Fruit fly (Drosophila melanogaster) whole organism, embryonic: ENCODE data around the gene CG15296.

Experiments used
- ATbp ChIP-seq: fragments of 200-800 bp; sonication (Bioruptor generic); optimal IDR thresholded peaks from 2 replicates; lab custom pipeline; 2017; ENCODE audit warnings: missing biosample characterization, mild to moderate bottlenecking, missing genetic modification characterization, missing genetic modification reagents
- CG10431 ChIP-seq: fragments of 200-800 bp; sonication (Bioruptor generic); optimal IDR thresholded peaks from 3 replicates; lab custom pipeline; 2018; ENCODE audit warnings: missing biosample characterization, mild to moderate bottlenecking, missing genetic modification characterization
- CG11723 ChIP-seq: fragments of 200-800 bp; sonication (Bioruptor generic); optimal IDR thresholded peaks from 2 replicates; lab custom pipeline; 2017; ENCODE audit warnings: missing biosample characterization, mild to moderate bottlenecking, missing genetic modification characterization
- CG12744 ChIP-seq: fragments of 200-800 bp; sonication (Bioruptor generic); optimal IDR thresholded peaks from 2 replicates; lab custom pipeline; 2016; ENCODE audit warnings: missing biosample characterization, missing genetic modification characterization
- CG13296 ChIP-seq: fragments of 200-800 bp; sonication (Bioruptor generic); optimal IDR thresholded peaks from 3 replicates; lab custom pipeline; 2018; ENCODE audit warnings: missing biosample characterization, mild to moderate bottlenecking, missing genetic modification characterization
- CG14014 ChIP-seq: fragments of 200-800 bp; sonication (Bioruptor generic); IDR thresholded peaks from 2 replicates; pipeline ENCODE4 v1.3.6; 2022; ENCODE audit warnings: missing biosample characterization, missing genetic modification characterization
- CG15601 ChIP-seq: fragments of 200-800 bp; sonication (Bioruptor generic); optimal IDR thresholded peaks from 3 replicates; lab custom pipeline; 2019; ENCODE audit warnings: missing biosample characterization, mild to moderate bottlenecking, missing genetic modification characterization, moderate library complexity
- CG15696 ChIP-seq: fragments of 200-800 bp; sonication (Bioruptor generic); optimal IDR thresholded peaks from 2 replicates; lab custom pipeline; 2019; ENCODE audit warnings: missing biosample characterization, mild to moderate bottlenecking, missing genetic modification characterization, moderate library complexity
- CG16779 ChIP-seq: fragments of 200-800 bp; sonication (Bioruptor generic); IDR thresholded peaks from 2 replicates; pipeline ENCODE4 v1.3.6; 2022; ENCODE audit warnings: missing biosample characterization, missing genetic modification characterization
- CG18599 ChIP-seq: fragments of 200-800 bp; sonication (Bioruptor generic); optimal IDR thresholded peaks from 3 replicates; lab custom pipeline; 2017; ENCODE audit warnings: missing biosample characterization, missing genetic modification characterization, mild to moderate bottlenecking, moderate library complexity, missing genetic modification reagents
- CG32772 ChIP-seq: fragments of 200-800 bp; sonication (Bioruptor generic); IDR thresholded peaks from 2 replicates; pipeline ENCODE4 v1.3.6; 2022; ENCODE audit warnings: missing biosample characterization, missing genetic modification characterization
- CG3281 ChIP-seq: fragments of 200-800 bp; sonication (Bioruptor generic); optimal IDR thresholded peaks from 3 replicates; lab custom pipeline; 2017; ENCODE audit warnings: missing biosample characterization, mild to moderate bottlenecking, missing genetic modification characterization
- CG3726 ChIP-seq: fragments of 200-800 bp; sonication (Bioruptor generic); IDR thresholded peaks from 3 replicates; pipeline ENCODE4, ENCODE4 v1.3.6; 2022; ENCODE audit warnings: missing biosample characterization, missing genetic modification characterization
- CG4328 ChIP-seq: fragments of 200-800 bp; sonication (Bioruptor generic); optimal IDR thresholded peaks from 3 replicates; lab custom pipeline; 2017; ENCODE audit warnings: missing biosample characterization, missing genetic modification reagents, missing genetic modification characterization
- CG4854 ChIP-seq: fragments of 200-800 bp; sonication (Bioruptor generic); optimal IDR thresholded peaks from 2 replicates; lab custom pipeline; 2016; ENCODE audit warnings: missing biosample characterization, missing genetic modification characterization, inconsistent platforms
- CG8359 ChIP-seq: fragments of 200-800 bp; sonication (Bioruptor generic); optimal IDR thresholded peaks from 2 replicates; lab custom pipeline; 2017; ENCODE audit warnings: missing biosample characterization, mild to moderate bottlenecking, missing genetic modification characterization, borderline replicate concordance
- CG9797 ChIP-seq: fragments of 200-800 bp; sonication (Bioruptor generic); optimal IDR thresholded peaks from 3 replicates; lab custom pipeline; 2018; ENCODE audit warnings: missing biosample characterization, mild to moderate bottlenecking, missing genetic modification characterization
- D19B ChIP-seq: fragments of 200-800 bp; sonication (Bioruptor generic); optimal IDR thresholded peaks from 2 replicates; lab custom pipeline; 2017; ENCODE audit warnings: missing biosample characterization, mild to moderate bottlenecking, missing genetic modification characterization
- Dek ChIP-seq: fragments of 200-800 bp; sonication (Bioruptor generic); optimal IDR thresholded peaks from 3 replicates; lab custom pipeline; 2019; ENCODE audit warnings: missing biosample characterization, mild to moderate bottlenecking, missing genetic modification characterization, moderate library complexity
- Doc2 ChIP-seq: fragments of 200-800 bp; sonication (Bioruptor generic); IDR thresholded peaks from 2 replicates; pipeline ENCODE4 v1.3.6; 2022; ENCODE audit warnings: missing biosample characterization, missing genetic modification characterization
- GATAe ChIP-seq: fragments of 200-800 bp; sonication (Bioruptor generic); conservative IDR thresholded peaks from 2 replicates; pipeline ENCODE4 v1.3.6; 2022; ENCODE audit warnings: missing biosample characterization, missing genetic modification characterization
- HLH3B ChIP-seq: fragments of 200-800 bp; sonication (Bioruptor generic); IDR thresholded peaks from 2 replicates; pipeline ENCODE4 v1.3.6; 2022; ENCODE audit warnings: missing biosample characterization, missing genetic modification characterization
- HLHmδ ChIP-seq: fragments of 200-800 bp; sonication (Bioruptor generic); optimal IDR thresholded peaks from 2 replicates; lab custom pipeline; 2018; ENCODE audit warnings: missing biosample characterization, mild to moderate bottlenecking, missing genetic modification characterization, moderate library complexity
- Scr ChIP-seq: fragments of 200-800 bp; sonication (Bioruptor generic); IDR thresholded peaks from 2 replicates; pipeline ENCODE4 v1.3.6; 2022; ENCODE audit warnings: missing biosample characterization, missing genetic modification characterization; ENCODE audit not compliant: partially characterized antibody
- Taf1 ChIP-seq: fragments of 200-800 bp; sonication (Bioruptor generic); IDR thresholded peaks from 2 replicates; pipeline ENCODE4 v1.3.6; 2022; ENCODE audit warnings: missing biosample characterization, missing genetic modification characterization
- Vsx1 ChIP-seq: fragments of 200-800 bp; sonication (Bioruptor generic); optimal IDR thresholded peaks from 2 replicates; lab custom pipeline; 2017; ENCODE audit warnings: missing biosample characterization, mild to moderate bottlenecking, missing genetic modification characterization, missing genetic modification reagents
- ara ChIP-seq: fragments of 200-800 bp; sonication (Bioruptor generic); IDR thresholded peaks from 2 replicates; pipeline ENCODE4 v1.3.6; 2022; ENCODE audit warnings: missing biosample characterization, missing genetic modification characterization
- ash1 ChIP-seq: fragments of 200-800 bp; sonication (Bioruptor generic); optimal IDR thresholded peaks from 2 replicates; lab custom pipeline; 2018; ENCODE audit warnings: missing biosample characterization, mild to moderate bottlenecking, missing genetic modification characterization
- ato ChIP-seq: fragments of 200-800 bp; sonication (Bioruptor generic); IDR thresholded peaks from 2 replicates; pipeline ENCODE4 v1.3.6; 2022; ENCODE audit warnings: missing biosample characterization, missing genetic modification characterization; ENCODE audit not compliant: partially characterized antibody
- bab2 ChIP-seq: fragments of 200-800 bp; sonication (Bioruptor generic); optimal IDR thresholded peaks from 2 replicates; lab custom pipeline; 2016; ENCODE audit warnings: missing biosample characterization, missing genetic modification characterization
- ci ChIP-seq: fragments of 200-800 bp; sonication (Bioruptor generic); IDR thresholded peaks from 3 replicates; pipeline ENCODE4 v1.3.6; 2022; ENCODE audit warnings: missing biosample characterization, missing genetic modification characterization
- croc ChIP-seq: fragments of 200-800 bp; sonication (Bioruptor generic); conservative IDR thresholded peaks from 3 replicates; pipeline ENCODE4 v1.3.6; 2022; ENCODE audit warnings: missing biosample characterization, missing genetic modification characterization
- crp ChIP-seq, 2 experiments: fragments of 200-800 bp; sonication (Bioruptor generic); optimal IDR thresholded peaks; 2 replicates in 1 of 2; 3 replicates in 1 of 2; lab custom pipeline; 2017; ENCODE audit warnings: missing biosample characterization in 2 of 2, missing genetic modification characterization in 2 of 2, mild to moderate bottlenecking in 1 of 2, moderate library complexity in 1 of 2
- emc ChIP-seq: fragments of 200-800 bp; sonication (Bioruptor generic); optimal IDR thresholded peaks from 2 replicates; lab custom pipeline; 2016; ENCODE audit warnings: missing biosample characterization, missing genetic modification characterization
- ems ChIP-seq: fragments of 200-800 bp; sonication (Bioruptor generic); optimal IDR thresholded peaks from 3 replicates; lab custom pipeline; 2016; ENCODE audit warnings: missing biosample characterization, missing genetic modification characterization
- eyg ChIP-seq: fragments of 200-800 bp; sonication (Bioruptor generic); optimal IDR thresholded peaks from 3 replicates; lab custom pipeline; 2016; ENCODE audit warnings: missing biosample characterization, missing genetic modification characterization
- fd102C ChIP-seq: fragments of 200-800 bp; sonication (Bioruptor generic); optimal IDR thresholded peaks from 2 replicates; lab custom pipeline; 2018; ENCODE audit warnings: missing biosample characterization, mild to moderate bottlenecking, missing genetic modification characterization, moderate library complexity
- fd3F ChIP-seq: fragments of 200-800 bp; sonication (Bioruptor generic); optimal IDR thresholded peaks from 2 replicates; lab custom pipeline; 2018; ENCODE audit warnings: missing biosample characterization, mild to moderate bottlenecking, missing genetic modification characterization, moderate library complexity
- fu2 ChIP-seq: fragments of 200-800 bp; sonication (Bioruptor generic); optimal IDR thresholded peaks from 2 replicates; lab custom pipeline; 2016; ENCODE audit warnings: missing biosample characterization, missing genetic modification characterization
- hth ChIP-seq: fragments of >200 bp; optimal IDR thresholded peaks from 2 replicates; lab custom pipeline; 2017; ENCODE audit warnings: inconsistent platforms
- kay ChIP-seq: fragments of 200-800 bp; sonication (Bioruptor generic); optimal IDR thresholded peaks from 2 replicates; lab custom pipeline; 2016; ENCODE audit warnings: missing biosample characterization, missing genetic modification characterization
- nmo ChIP-seq: fragments of 200-800 bp; sonication (Bioruptor generic); optimal IDR thresholded peaks from 2 replicates; lab custom pipeline; 2018; ENCODE audit warnings: missing biosample characterization, mild to moderate bottlenecking, missing genetic modification characterization, moderate library complexity
- prd ChIP-seq, 3 experiments: fragments of >200 bp in 2 of 3; fragments of 200-800 bp in 1 of 3; sonication (Bioruptor generic) in 1 of 3; optimal IDR thresholded peaks in 2 of 3; IDR thresholded peaks in 1 of 3; 2 replicates in 2 of 3; 3 replicates in 1 of 3; pipeline versions ENCODE4 v1.3.6 to Lab custom; 2017 to 2022; ENCODE audit warnings: missing biosample characterization in 1 of 3, missing genetic modification characterization in 1 of 3
- pzg ChIP-seq: fragments of 200-800 bp; sonication (Bioruptor generic); optimal IDR thresholded peaks from 3 replicates; lab custom pipeline; 2018; ENCODE audit warnings: missing biosample characterization, mild to moderate bottlenecking, missing genetic modification characterization, moderate library complexity
- so ChIP-seq: fragments of 200-800 bp; sonication (Bioruptor generic); IDR thresholded peaks from 3 replicates; pipeline ENCODE4 v1.3.6; 2022; ENCODE audit warnings: missing biosample characterization, missing genetic modification characterization
- ssp ChIP-seq: fragments of 200-800 bp; sonication (Bioruptor generic); IDR thresholded peaks from 2 replicates; pipeline ENCODE4 v1.3.6; 2022; ENCODE audit warnings: missing biosample characterization, missing genetic modification characterization
- tap ChIP-seq: fragments of 200-800 bp; optimal IDR thresholded peaks from 3 replicates; lab custom pipeline; 2019; ENCODE audit warnings: missing biosample characterization, mild to moderate bottlenecking, missing genetic modification characterization, moderate library complexity
- tgo ChIP-seq: fragments of 200-800 bp; sonication (Bioruptor generic); IDR thresholded peaks from 3 replicates; pipeline ENCODE4 v1.3.6; 2022; ENCODE audit warnings: missing biosample characterization, missing genetic modification characterization
- tx ChIP-seq: fragments of 200-800 bp; sonication (Bioruptor generic); optimal IDR thresholded peaks from 2 replicates; lab custom pipeline; 2016; ENCODE audit warnings: missing biosample characterization, missing genetic modification characterization

Gene CG15296

dm6 chrX:10600254-10600916 lies 34.0 kb upstream of the CG15296 start (continued):
- TF ChIP-seq CG8359 (no peak), CG18599 (peak; percentile 39), GATAe (GFP tag; lab: Robert Waterston, UW) (no peak), tap (tag; lab: Kevin White, UChicago) (peak; percentile 49), CG4328 (GFP tag; lab: Kevin White, UChicago) (no peak), Doc2 (GFP tag; lab: Robert Waterston, UW) (no peak), ems (GFP tag; lab: Kevin White, UChicago) (no peak), Dek (peak; percentile 9), CG14014 (GFP tag; lab: Robert Waterston, UW) (0 out of 2 replicates have a peak, but pooled peaks have one; percentile 44), CG13296 (GFP tag; lab: Kevin White, UChicago) (peak; percentile 21), so (GFP tag; lab: Robert Waterston, UW) (peak; percentile 35; the same call in 1 of the 3 replicates), fd3F (GFP tag; lab: Kevin White, UChicago) (peak; percentile 16), prd (optimal IDR thresholded peaks at IDR 0.05; lab: Kevin White, UChicago) (no peak), prd (GFP tag; IDR thresholded peaks at IDR 0.05; lab: Robert Waterston, UW) (peak; percentile 81), tgo (peak; percentile 74; the same call in 2 of the 3 replicates), kay (GFP tag; lab: Kevin White, UChicago) (no peak), croc (GFP tag; lab: Robert Waterston, UW) (peak; percentile 31; the same call in 2 of the 3 replicates), CG15696 (no peak), emc (GFP tag; lab: Kevin White, UChicago) (no peak), CG32772 (GFP tag; lab: Robert Waterston, UW) (peak; percentile 49; the same call in 1 of the 2 replicates), CG10431 (GFP tag; lab: Kevin White, UChicago) (no peak), pzg (GFP tag; lab: Kevin White, UChicago) (peak; percentile 4), HLHmδ (GFP tag; lab: Kevin White, UChicago) (no peak), D19B (no peak), CG15601 (tag; lab: Kevin White, UChicago) (no peak), ara (GFP tag; lab: Robert Waterston, UW) (peak; percentile 43; the same call in 1 of the 2 replicates), CG9797 (GFP tag; lab: Kevin White, UChicago) (no peak), eyg (no peak), ato (no peak), fu2 (peak; percentile 15), ash1 (GFP tag; lab: Kevin White, UChicago) (no peak), Vsx1 (GFP tag; lab: Kevin White, UChicago) (no peak), ci (GFP tag; lab: Robert Waterston, UW) (peak; percentile 82), hth (lab: Kevin White, UChicago) (no peak), bab2 (peak; percentile 32), fd102C (GFP tag; lab: Kevin White, UChicago) (no peak), tx (GFP tag; lab: Kevin White, UChicago) (no peak), HLH3B (peak; percentile 62), crp (GFP tag; optimal IDR thresholded peaks at IDR 0.05; lab: Kevin White, UChicago) (no peak), nmo (GFP tag; lab: Kevin White, UChicago) (peak; percentile 39), CG11723 (GFP tag; lab: Kevin White, UChicago) (no peak), Taf1 (peak; percentile 29; the same call in 1 of the 2 replicates), CG16779 (GFP tag; lab: Robert Waterston, UW) (no peak; the same call in 1 of the 2 replicates), Scr (no peak), CG12744 (GFP tag; lab: Kevin White, UChicago) (no peak), ssp (peak; percentile 43; the same call in 1 of the 2 replicates), CG4854 (GFP tag; lab: Kevin White, UChicago) (no peak), CG3281 (GFP tag; lab: Kevin White, UChicago) (peak; percentile 44), CG3726 (GFP tag; lab: Robert Waterston, UW) (peak; percentile 70; the same call in 2 of the 3 replicates), ATbp (GFP tag; lab: Kevin White, UChicago) (no peak)
